Worm (Caenorhabditis elegans) whole organism, L1 larva: ENCODE data around the gene serp-1.1.

Experiments
- F16B12.6 ChIP-seq: fragments of 150-350 bp; optimal IDR thresholded peaks from 2 replicates; lab custom pipeline; 2014; ENCODE audit warnings: missing biosample characterization, missing genetic modification characterization
- Y116A8C.19 ChIP-seq: sonication (generic microtip); optimal IDR thresholded peaks from 2 replicates; lab custom pipeline; 2016; ENCODE audit warnings: missing compliant biosample characterization, missing genetic modification characterization, borderline replicate concordance
- aha-1 ChIP-seq: fragments of 150-350 bp; optimal IDR thresholded peaks from 2 replicates; lab custom pipeline; 2014; ENCODE audit warnings: missing biosample characterization, missing genetic modification characterization
- alr-1 ChIP-seq: fragments of 200-800 bp; sonication (Bioruptor generic); optimal IDR thresholded peaks from 2 replicates; lab custom pipeline; 2018; ENCODE audit warnings: borderline replicate concordance, mild to moderate bottlenecking, missing genetic modification characterization, missing compliant biosample characterization
- ceh-63 ChIP-seq: fragments of 200-800 bp; sonication (Bioruptor generic); optimal IDR thresholded peaks from 2 replicates; lab custom pipeline; 2018; ENCODE audit warnings: mild to moderate bottlenecking, missing genetic modification characterization, missing compliant biosample characterization
- ceh-8 ChIP-seq: fragments of 200-800 bp; sonication (Bioruptor generic); optimal IDR thresholded peaks from 2 replicates; lab custom pipeline; 2018; ENCODE audit warnings: mild to moderate bottlenecking, missing genetic modification characterization, moderate library complexity, missing compliant biosample characterization
- ceh-88 ChIP-seq: fragments of 200-800 bp; sonication (Bioruptor generic); IDR thresholded peaks from 2 replicates; pipeline ENCODE4 v1.3.6; 2022; ENCODE audit warnings: missing genetic modification characterization, missing compliant biosample characterization
- ceh-90 ChIP-seq: sonication (generic microtip); optimal IDR thresholded peaks from 2 replicates; lab custom pipeline; 2016; ENCODE audit warnings: missing genetic modification characterization, missing compliant biosample characterization
- ces-1 ChIP-seq: fragments of 150-350 bp; optimal IDR thresholded peaks from 2 replicates; lab custom pipeline; 2014; ENCODE audit warnings: missing biosample characterization, missing genetic modification reagents, missing genetic modification characterization
- efl-3 ChIP-seq: fragments of 200-800 bp; sonication (Bioruptor generic); optimal IDR thresholded peaks from 2 replicates; lab custom pipeline; 2018; ENCODE audit warnings: mild to moderate bottlenecking, missing genetic modification characterization, missing compliant biosample characterization
- egl-13 ChIP-seq: sonication (generic microtip); optimal IDR thresholded peaks from 2 replicates; lab custom pipeline; 2016; ENCODE audit warnings: missing genotype, missing genetic modification reagents, missing genetic modification characterization, missing compliant biosample characterization
- egl-27 ChIP-seq, 2 experiments: fragments of 150-350 bp in 1 of 2; sonication (generic microtip); optimal IDR thresholded peaks; 3 replicates each; lab custom pipeline; 2017 to 2018; ENCODE audit warnings: missing biosample characterization in 2 of 2, missing genetic modification characterization in 2 of 2, missing genetic modification reagents in 2 of 2
- fkh-10 ChIP-seq: sonication (generic microtip); optimal IDR thresholded peaks from 2 replicates; lab custom pipeline; 2017; ENCODE audit warnings: missing biosample characterization, missing genetic modification reagents, missing genetic modification characterization
- fos-1 ChIP-seq: fragments of 150-350 bp; optimal IDR thresholded peaks from 2 replicates; lab custom pipeline; 2014; ENCODE audit warnings: missing biosample characterization, missing genetic modification characterization
- grh-1 ChIP-seq: fragments of 200-800 bp; sonication (Bioruptor generic); IDR thresholded peaks from 2 replicates; pipeline ENCODE4 v1.3.6; 2022; ENCODE audit warnings: missing genetic modification reagents, missing genetic modification characterization, missing compliant biosample characterization
- lin-13 ChIP-seq: fragments of 150-350 bp; optimal IDR thresholded peaks from 2 replicates; lab custom pipeline; 2014; ENCODE audit warnings: missing biosample characterization, missing genetic modification reagents, missing genetic modification characterization
- lin-14 ChIP-seq: fragments of 200-800 bp; sonication (Bioruptor generic); optimal IDR thresholded peaks from 2 replicates; lab custom pipeline; 2018; ENCODE audit warnings: mild to moderate bottlenecking, missing genetic modification characterization, moderate library complexity, missing compliant biosample characterization
- lsy-2 ChIP-seq, 2 experiments: fragments of 150-350 bp; optimal IDR thresholded peaks; 2 replicates each; lab custom pipeline; 2014; ENCODE audit warnings: missing biosample characterization in 2 of 2, missing genetic modification characterization in 2 of 2
- mep-1 ChIP-seq: fragments of 150-350 bp; optimal IDR thresholded peaks from 2 replicates; lab custom pipeline; 2014; ENCODE audit warnings: missing biosample characterization, missing genetic modification characterization
- nhr-20 ChIP-seq: sonication (generic microtip); optimal IDR thresholded peaks from 2 replicates; lab custom pipeline; 2016; ENCODE audit warnings: mild to moderate bottlenecking, missing genetic modification characterization, missing compliant biosample characterization
- nhr-28 ChIP-seq: fragments of 150-350 bp; optimal IDR thresholded peaks from 2 replicates; lab custom pipeline; 2014; ENCODE audit warnings: missing biosample characterization, missing genetic modification characterization
- nhr-47 ChIP-seq: sonication (generic microtip); optimal IDR thresholded peaks from 2 replicates; lab custom pipeline; 2016; ENCODE audit warnings: mild to moderate bottlenecking, missing genetic modification characterization, moderate library complexity, missing compliant biosample characterization
- nhr-77 ChIP-seq: fragments of 150-350 bp; optimal IDR thresholded peaks from 2 replicates; lab custom pipeline; 2014; ENCODE audit warnings: missing biosample characterization, missing genetic modification characterization
- nhr-84 ChIP-seq: sonication (generic microtip); optimal IDR thresholded peaks from 2 replicates; lab custom pipeline; 2017; ENCODE audit warnings: missing biosample characterization, missing genetic modification characterization
- nhr-85 ChIP-seq: sonication (generic microtip); peaks from one replicate; lab custom pipeline; 2016; ENCODE audit warnings: missing genetic modification characterization, inconsistent platforms, missing compliant biosample characterization
- nhr-90 ChIP-seq: sonication (generic microtip); optimal IDR thresholded peaks from 2 replicates; lab custom pipeline; 2016; ENCODE audit warnings: mild to moderate bottlenecking, missing genetic modification characterization, missing compliant biosample characterization; ENCODE audit not compliant: poor library complexity
- pag-3 ChIP-seq: sonication (generic microtip); optimal IDR thresholded peaks from 2 replicates; lab custom pipeline; 2017; ENCODE audit warnings: missing genetic modification characterization, mild to moderate bottlenecking, missing compliant biosample characterization, antibody characterized with exemption, borderline replicate concordance; ENCODE audit not compliant: insufficient read depth
- pax-3 ChIP-seq: fragments of 200-800 bp; sonication (Bioruptor generic); optimal IDR thresholded peaks from 2 replicates; lab custom pipeline; 2018; ENCODE audit warnings: mild to moderate bottlenecking, missing genetic modification characterization, moderate library complexity, missing compliant biosample characterization
- pqm-1 ChIP-seq: sonication (generic microtip); optimal IDR thresholded peaks from 3 replicates; lab custom pipeline; 2017; ENCODE audit warnings: missing biosample characterization, missing genetic modification characterization
- snpc-4 ChIP-seq: fragments of 150-350 bp; optimal IDR thresholded peaks from 2 replicates; lab custom pipeline; 2014; ENCODE audit warnings: missing biosample characterization, missing genetic modification characterization
- sox-4 ChIP-seq: sonication (generic microtip); optimal IDR thresholded peaks from 2 replicates; lab custom pipeline; 2016; ENCODE audit warnings: missing genetic modification characterization, missing compliant biosample characterization
- sptf-1 ChIP-seq: fragments of 150-350 bp; optimal IDR thresholded peaks from 2 replicates; lab custom pipeline; 2014; ENCODE audit warnings: missing biosample characterization, missing genetic modification characterization
- sup-37 ChIP-seq: fragments of 200-800 bp; sonication (Bioruptor generic); optimal IDR thresholded peaks from 2 replicates; lab custom pipeline; 2018; ENCODE audit warnings: mild to moderate bottlenecking, missing genetic modification characterization, missing compliant biosample characterization
- swsn-7 ChIP-seq: sonication (generic microtip); optimal IDR thresholded peaks from 2 replicates; lab custom pipeline; 2016; ENCODE audit warnings: missing genetic modification characterization, missing compliant biosample characterization
- tlp-1 ChIP-seq: fragments of 150-350 bp; optimal IDR thresholded peaks from 2 replicates; lab custom pipeline; 2014; ENCODE audit warnings: missing biosample characterization, missing genetic modification characterization
- unc-30 ChIP-seq: sonication (generic microtip); optimal IDR thresholded peaks from 2 replicates; lab custom pipeline; 2017; ENCODE audit warnings: missing biosample characterization, missing genetic modification characterization
- unc-62 ChIP-seq: fragments of 150-350 bp; optimal IDR thresholded peaks from 2 replicates; lab custom pipeline; 2014; ENCODE audit warnings: missing biosample characterization, missing genetic modification reagents, missing genetic modification characterization
- zag-1 ChIP-seq: fragments of 150-350 bp; optimal IDR thresholded peaks from 2 replicates; lab custom pipeline; 2014; ENCODE audit warnings: missing biosample characterization, missing genetic modification characterization
- ztf-4 ChIP-seq: fragments of 150-350 bp; optimal IDR thresholded peaks from 2 replicates; lab custom pipeline; 2014; ENCODE audit warnings: missing biosample characterization, missing genetic modification characterization

The serp-1.1 gene

DNA sequence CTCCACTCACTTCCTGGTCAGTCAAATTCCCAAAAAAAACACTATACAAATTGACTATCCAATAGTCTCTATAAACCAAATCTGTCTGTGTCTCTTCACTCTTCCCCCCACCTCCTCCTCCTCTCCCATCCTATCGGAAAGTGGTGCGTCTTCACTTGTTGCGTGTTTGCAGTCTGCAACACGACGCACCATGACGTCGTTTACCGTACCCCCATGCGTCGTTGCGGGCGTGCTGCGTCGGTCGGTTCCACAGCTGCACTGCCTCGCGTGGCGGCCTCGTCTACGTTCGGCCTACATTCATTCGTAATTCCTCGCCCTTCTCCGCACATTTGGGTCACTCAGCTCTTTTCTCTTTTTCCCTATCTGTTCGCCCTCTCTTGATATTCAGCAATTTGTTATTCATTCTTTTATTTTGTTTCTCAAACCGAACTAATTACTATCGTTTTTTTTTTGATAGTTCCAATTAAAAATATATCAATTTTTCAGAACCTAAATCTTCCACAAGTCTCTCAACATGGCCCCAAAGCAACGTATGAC lies at the start of gene serp-1.1 (continued):
- TF ChIP-seq F16B12.6 = peak; percentile 75
- no peak for TF ChIP-seq pag-3
- TF ChIP-seq sup-37 = peak; percentile 96
- TF ChIP-seq aha-1 (tag; lab: Kevin White, UChicago) = peak; percentile 88
- TF ChIP-seq zag-1 (tag; lab: Kevin White, UChicago) = peak; percentile 81
- no peak for TF ChIP-seq ceh-63 (GFP tag; lab: Kevin White, UChicago)
- peak; percentile 98 for TF ChIP-seq nhr-77 (tag; lab: Kevin White, UChicago)
- TF ChIP-seq ceh-90 (tag; lab: Kevin White, UChicago) = no peak
- no peak for TF ChIP-seq alr-1
- peak; percentile 92 for TF ChIP-seq fkh-10 (GFP tag; lab: Kevin White, UChicago)
- peak; percentile 100 for TF ChIP-seq lin-14 (GFP tag; lab: Kevin White, UChicago)
- TF ChIP-seq unc-62 = peak; percentile 48
- no peak for TF ChIP-seq nhr-28 (tag; lab: Kevin White, UChicago)
- TF ChIP-seq pax-3 (tag; lab: Kevin White, UChicago) = peak; percentile 91
- peak; percentile 95 to 97 for TF ChIP-seq egl-27 (tag; optimal IDR thresholded peaks at IDR 0.05; lab: Kevin White, UChicago)
- peak; percentile 93 for TF ChIP-seq fos-1 (tag; lab: Kevin White, UChicago)
- TF ChIP-seq mep-1 (tag; lab: Kevin White, UChicago) = peak; percentile 97
- TF ChIP-seq lsy-2 (tag; optimal IDR thresholded peaks at IDR 0.05; lab: Kevin White, UChicago) = peak; percentile 100
- no peak for TF ChIP-seq nhr-84 (tag; lab: Kevin White, UChicago)
- TF ChIP-seq nhr-85 (tag; lab: Kevin White, UChicago) = peak; percentile 100
- peak; percentile 90 for TF ChIP-seq snpc-4 (tag; lab: Kevin White, UChicago)
- peak; percentile 86 for TF ChIP-seq ceh-8 (GFP tag; lab: Kevin White, UChicago)
- no peak for TF ChIP-seq ces-1 (GFP tag; lab: Kevin White, UChicago)
- no peak for TF ChIP-seq Y116A8C.19 (tag; lab: Kevin White, UChicago)
- TF ChIP-seq ceh-88 (GFP tag; lab: Robert Waterston, UW) = peak; percentile 96
- no peak for TF ChIP-seq sptf-1 (tag; lab: Kevin White, UChicago)
- TF ChIP-seq ztf-4 (tag; lab: Kevin White, UChicago) = peak; percentile 97
- peak; percentile 81 for TF ChIP-seq pqm-1 (tag; lab: Kevin White, UChicago)
- TF ChIP-seq swsn-7 (tag; lab: Kevin White, UChicago) = peak; percentile 99
- peak; percentile 99 for TF ChIP-seq nhr-47 (tag; lab: Kevin White, UChicago)
- TF ChIP-seq sox-4 (tag; lab: Kevin White, UChicago) = peak; percentile 65
- TF ChIP-seq efl-3 = peak; percentile 83
- peak; percentile 99 for TF ChIP-seq lin-13

DNA sequence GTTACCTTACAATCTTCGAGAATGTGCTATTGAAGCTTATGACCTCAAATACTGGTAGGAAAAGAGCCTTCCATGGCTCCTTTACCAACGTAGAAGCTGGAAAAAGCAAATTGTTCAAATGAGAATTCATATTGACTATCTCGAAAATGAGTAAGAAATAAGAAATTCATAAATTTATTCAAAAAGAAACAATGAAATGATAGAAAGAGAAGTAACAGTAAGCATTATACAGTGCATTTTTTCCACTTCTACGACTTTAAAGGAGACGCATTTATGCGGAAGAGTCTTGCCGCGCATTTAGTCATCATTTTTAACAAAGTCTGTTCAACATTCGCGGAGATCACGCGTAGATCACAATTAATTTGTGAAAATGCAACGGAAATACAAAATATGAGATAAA lies 46.4 kb upstream of the serp-1.1 start, which contains the start of gene Y7A5A.10:
Gene Y7A5A.10, minus strand, starts transcription at position 101 of the 400 bp plus-strand sequence.
- TF ChIP-seq egl-13 (no peak), unc-30 (tag; lab: Kevin White, UChicago) (no peak), tlp-1 (tag; lab: Kevin White, UChicago) (no peak), nhr-77 (tag; lab: Kevin White, UChicago) (no peak), alr-1 (no peak), mep-1 (tag; lab: Kevin White, UChicago) (no peak)

DNA sequence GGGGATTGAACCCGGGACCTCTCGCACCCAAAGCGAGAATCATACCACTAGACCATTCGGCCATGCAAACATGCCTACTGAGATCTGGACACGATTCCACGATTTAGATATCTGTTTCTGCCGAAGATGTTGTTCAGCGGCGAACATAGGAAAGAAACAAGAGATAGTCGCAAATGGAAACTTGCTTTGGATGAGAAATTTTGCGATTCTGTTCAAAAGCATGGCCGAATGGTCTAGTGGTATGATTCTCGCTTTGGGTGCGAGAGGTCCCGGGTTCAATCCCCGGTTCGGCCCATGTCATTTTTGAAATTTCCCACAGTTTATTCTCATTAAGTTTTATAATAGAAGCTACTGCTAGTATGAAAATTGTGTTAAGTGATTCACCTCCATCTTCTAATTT lies 44.7 kb upstream of the serp-1.1 start:
- TF ChIP-seq grh-1 (GFP tag; lab: Robert Waterston, UW) = peak; percentile 18; the same call in 1 of the 2 replicates
- no peak for TF ChIP-seq ceh-88 (GFP tag; lab: Robert Waterston, UW)
- TF ChIP-seq snpc-4 (tag; lab: Kevin White, UChicago) = no peak
- TF ChIP-seq lin-13 = no peak
- TF ChIP-seq pax-3 (tag; lab: Kevin White, UChicago) = no peak
- no peak for TF ChIP-seq nhr-20 (tag; lab: Kevin White, UChicago)
- peak; percentile 22 for TF ChIP-seq nhr-90
- no peak for TF ChIP-seq efl-3
